Worm (Caenorhabditis elegans): ENCODE measurements around the gene ceh-36.

ce11 chrX:14231987-14232386 is 45.6 kb upstream of the ceh-36 start:
- no peak for TF ChIP-seq hnd-1 (tag; optimal IDR thresholded peaks at IDR 0.05)
- no peak for TF ChIP-seq pes-1 (GFP tag; IDR thresholded peaks at IDR 0.05)
- no peak for TF ChIP-seq ama-1 (optimal IDR thresholded peaks at IDR 0.05)
- TF ChIP-seq tra-4 (tag; optimal IDR thresholded peaks at IDR 0.05), result no peak
- no peak for TF ChIP-seq tbx-11 (GFP tag; IDR thresholded peaks at IDR 0.05)
- TF ChIP-seq tbx-37 (GFP tag; conservative IDR thresholded peaks at IDR 0.05), result no peak
- TF ChIP-seq sea-1 (GFP tag; conservative IDR thresholded peaks at IDR 0.05), result no peak
- no peak for TF ChIP-seq ceh-36 (tag; optimal IDR thresholded peaks at IDR 0.05)
- TF ChIP-seq B0310.2 (tag; optimal IDR thresholded peaks at IDR 0.05), result no peak
- no peak for TF ChIP-seq aly-1 (tag; optimal IDR thresholded peaks at IDR 0.05)
- no peak for TF ChIP-seq F13C5.2 (tag; optimal IDR thresholded peaks at IDR 0.05)
- no peak for TF ChIP-seq hmg-4 (GFP tag; optimal IDR thresholded peaks at IDR 0.05)
- TF ChIP-seq ets-7 (tag; optimal IDR thresholded peaks at IDR 0.05), result no peak
- TF ChIP-seq flt-1 (GFP tag; IDR thresholded peaks at IDR 0.05), result no peak
